Fruit fly (Drosophila melanogaster) whole organism: Measurements from ENCODE around the gene CG5096.

Experiments used
- CG8478 ChIP-seq: fragments of >200 bp; optimal IDR thresholded peaks from 2 replicates; lab custom pipeline; 2018; ENCODE audit warnings: inconsistent platforms
- Dll ChIP-seq: fragments of >200 bp; optimal IDR thresholded peaks from 2 replicates; lab custom pipeline; 2017
- pan ChIP-seq: fragments of >200 bp; optimal IDR thresholded peaks from 2 replicates; lab custom pipeline; 2017
- psq ChIP-seq: fragments of >200 bp; optimal IDR thresholded peaks from 2 replicates; lab custom pipeline; 2017

DNA sequence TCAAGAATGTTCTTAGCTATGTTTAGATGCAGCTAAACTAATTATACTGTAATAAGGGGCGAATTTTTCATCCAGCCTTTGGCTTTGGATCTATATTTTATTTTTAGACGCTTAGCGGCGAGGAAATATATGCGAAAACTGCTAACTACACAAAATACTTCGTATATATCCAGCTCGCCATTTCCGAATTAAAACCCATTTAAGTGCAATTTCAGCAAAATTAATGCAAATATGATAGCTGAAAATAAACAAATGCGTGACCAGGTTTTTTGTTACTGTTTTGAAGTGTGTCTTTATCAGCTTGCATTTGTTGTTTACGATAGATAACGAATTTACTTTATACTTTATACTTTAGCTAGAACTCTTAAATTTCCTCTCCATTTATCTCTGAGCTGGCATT is 13.0 kb downstream of the CG5096 start:
- TF ChIP-seq pan (lab: Kevin White, UChicago) (no peak), CG8478 (lab: Kevin White, UChicago) (no peak), psq (no peak), Dll (no peak)
